Worm (Caenorhabditis elegans): ENCODE results near the gene mec-15.

Gene mec-15

DNA sequence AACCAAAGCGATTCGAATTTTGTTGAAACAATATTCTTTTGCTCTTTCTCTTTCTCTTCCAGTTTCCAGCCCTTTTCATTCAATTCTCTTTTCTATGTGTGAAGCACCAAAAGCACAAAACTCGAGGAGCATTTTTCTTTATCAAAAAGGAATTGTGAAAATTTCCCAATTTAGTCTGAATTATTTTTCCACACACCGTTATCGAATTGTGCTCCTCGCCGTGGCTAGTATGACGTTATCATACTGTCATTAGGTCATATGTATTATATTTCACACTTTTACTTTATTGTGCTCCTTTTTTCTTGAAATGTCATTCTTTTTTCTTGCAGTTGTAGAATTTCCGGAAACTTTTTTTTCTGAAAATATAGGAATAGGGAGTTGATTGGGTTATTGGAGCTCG, 17.9 kb downstream of the mec-15 start (continued):
- TF ChIP-seq lin-1 (GFP tag; IDR thresholded peaks at IDR 0.05), result no peak
- no peak for TF ChIP-seq ceh-28 (tag; optimal IDR thresholded peaks at IDR 0.05)
- no peak for TF ChIP-seq lin-29 (GFP tag; IDR thresholded peaks at IDR 0.05)
- TF ChIP-seq snpc-1.2 (GFP tag; IDR thresholded peaks at IDR 0.05), result no peak
- TF ChIP-seq ceh-44 (GFP tag; IDR thresholded peaks at IDR 0.05), result no peak
- TF ChIP-seq php-3 (GFP tag; IDR thresholded peaks at IDR 0.05), result 0 out of 2 replicates have a peak, but pooled peaks have one; percentile 31
- TF ChIP-seq hif-1 (tag; optimal IDR thresholded peaks at IDR 0.05), result no peak
- no peak for TF ChIP-seq set-16 (GFP tag; IDR thresholded peaks at IDR 0.05)
- TF ChIP-seq aha-1 (tag), result no peak
- TF ChIP-seq zfp-2 (tag; optimal IDR thresholded peaks at IDR 0.05), result no peak
- no peak for TF ChIP-seq lim-7 (GFP tag; IDR thresholded peaks at IDR 0.05)
- TF ChIP-seq nhr-77 (tag; optimal IDR thresholded peaks at IDR 0.05), result peak; percentile 59

DNA sequence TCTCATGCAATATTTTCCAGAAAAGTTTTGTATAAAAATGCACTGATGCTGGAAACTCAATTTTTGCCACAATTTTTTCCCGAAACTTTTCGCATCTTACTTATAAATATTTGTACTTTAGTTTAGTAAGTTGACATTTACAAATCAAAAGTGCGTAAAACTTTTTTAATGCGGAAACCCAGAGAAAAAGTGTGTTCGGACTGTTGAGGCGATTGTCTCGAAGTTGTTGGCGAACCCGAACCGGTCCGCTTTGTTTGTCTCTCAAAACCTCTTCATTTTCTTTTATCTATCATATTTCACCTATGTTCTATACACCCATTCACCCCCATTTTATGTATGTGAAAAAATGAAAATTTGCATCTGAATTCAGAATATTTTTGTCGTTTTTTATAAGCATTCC, 18.9 kb downstream of the mec-15 start:
- TF ChIP-seq unc-130 (GFP tag; optimal IDR thresholded peaks at IDR 0.05) (no peak), pqm-1 (tag; optimal IDR thresholded peaks at IDR 0.05) (no peak), daf-16 (GFP tag; optimal IDR thresholded peaks at IDR 0.05) (no peak), daf-16 (tag; optimal IDR thresholded peaks at IDR 0.05) (peak; percentile 26), nhr-28 (tag; optimal IDR thresholded peaks at IDR 0.05) (peak; percentile 21), lsy-2 (tag; optimal IDR thresholded peaks at IDR 0.05) (no peak)

- TF ChIP-seq egl-43 (GFP tag; IDR thresholded peaks at IDR 0.05) (no peak), hlh-30 (tag; optimal IDR thresholded peaks at IDR 0.05; ENCODE audit: insufficient read depth) (no peak), dmd-6 (GFP tag; IDR thresholded peaks at IDR 0.05) (no peak)
These were observed 21.3 kb downstream of the mec-15 start, which contains the start of gene ref-1 for ce11 chrII:10218171-10218570. Gene ref-1 (plus strand): TSS chrII:10218471.

DNA sequence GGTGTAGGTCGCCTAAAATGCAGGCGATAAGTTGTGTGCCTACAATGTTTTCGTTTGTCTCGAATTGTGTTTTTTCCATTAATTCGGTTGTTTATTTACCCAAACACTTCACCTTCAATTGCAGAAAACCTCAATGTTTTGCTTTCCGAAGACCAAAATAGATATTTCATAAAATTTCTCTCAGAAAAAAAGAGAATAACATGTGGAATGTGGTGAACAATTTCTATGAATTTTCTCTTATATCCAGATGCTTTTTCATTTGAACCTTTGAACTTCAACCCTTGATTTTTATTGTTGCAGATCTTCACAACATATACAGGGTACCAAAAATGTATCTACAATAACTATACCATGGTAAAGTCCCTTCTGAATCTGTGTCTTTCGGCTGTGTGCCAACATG, 33.1 kb downstream of the mec-15 start, which contains the start of gene T01E8.1:
Gene T01E8.1, plus strand, starts transcription at position 301 of the 400 bp plus-strand sequence.
- TF ChIP-seq nhr-25 (tag; optimal IDR thresholded peaks at IDR 0.05; ENCODE audit: borderline replicate concordance, insufficient read depth) (no peak), lin-29 (GFP tag; IDR thresholded peaks at IDR 0.05) (no peak), zfp-2 (tag; optimal IDR thresholded peaks at IDR 0.05) (no peak), madf-5 (GFP tag; IDR thresholded peaks at IDR 0.05) (no peak), ceh-62 (tag; optimal IDR thresholded peaks at IDR 0.05) (no peak)

DNA sequence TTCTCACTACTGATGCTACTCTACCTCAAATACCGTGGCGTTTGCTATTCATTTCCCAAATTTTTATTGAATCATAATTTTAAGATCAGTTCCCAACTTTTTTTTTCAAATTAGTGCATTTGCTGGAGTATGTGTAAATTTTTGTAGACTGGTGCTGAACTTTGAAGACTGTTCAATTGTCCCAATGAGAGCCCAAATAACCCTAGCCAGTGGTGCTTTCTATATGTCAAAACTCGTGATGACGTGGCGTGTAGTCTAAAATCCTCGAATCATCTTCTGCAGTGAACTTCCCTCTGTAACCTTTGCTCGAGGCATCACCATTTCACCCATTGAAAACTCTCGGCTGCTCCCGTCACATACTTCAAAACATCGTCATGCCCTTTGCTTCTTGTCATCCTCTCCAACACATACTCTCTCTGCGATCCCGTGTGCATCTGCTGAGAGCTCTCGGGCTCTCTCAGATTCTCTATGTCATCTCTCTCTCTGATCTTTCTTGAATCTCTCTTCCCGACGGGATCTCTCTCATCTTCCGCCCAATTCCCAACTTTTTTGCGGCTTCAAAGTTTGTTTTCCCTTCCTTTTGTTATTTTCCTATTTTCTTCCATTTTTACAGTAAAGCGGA, 35.0 kb downstream of the mec-15 start:
- peak in 1 of 2 experiments; percentile 94 for TF ChIP-seq unc-62 (GFP tag; optimal IDR thresholded peaks at IDR 0.05 in 1 of 2)
- TF ChIP-seq unc-62 (tag; optimal IDR thresholded peaks at IDR 0.05), result no peak
- no peak for TF ChIP-seq aha-1 (tag)
- peak; percentile 19 for TF ChIP-seq hlh-30 (tag; optimal IDR thresholded peaks at IDR 0.05; ENCODE audit: insufficient read depth)
- peak; percentile 60 for TF ChIP-seq nhr-11 (tag; optimal IDR thresholded peaks at IDR 0.05)
- no peak for TF ChIP-seq nhr-10 (tag; optimal IDR thresholded peaks at IDR 0.05)
- no peak for TF ChIP-seq ceh-28 (tag; optimal IDR thresholded peaks at IDR 0.05)
- no peak for TF ChIP-seq hmg-1.1 (GFP tag; IDR thresholded peaks at IDR 0.05)
- TF ChIP-seq hlh-11 (tag; optimal IDR thresholded peaks at IDR 0.05), result peak; percentile 34

DNA sequence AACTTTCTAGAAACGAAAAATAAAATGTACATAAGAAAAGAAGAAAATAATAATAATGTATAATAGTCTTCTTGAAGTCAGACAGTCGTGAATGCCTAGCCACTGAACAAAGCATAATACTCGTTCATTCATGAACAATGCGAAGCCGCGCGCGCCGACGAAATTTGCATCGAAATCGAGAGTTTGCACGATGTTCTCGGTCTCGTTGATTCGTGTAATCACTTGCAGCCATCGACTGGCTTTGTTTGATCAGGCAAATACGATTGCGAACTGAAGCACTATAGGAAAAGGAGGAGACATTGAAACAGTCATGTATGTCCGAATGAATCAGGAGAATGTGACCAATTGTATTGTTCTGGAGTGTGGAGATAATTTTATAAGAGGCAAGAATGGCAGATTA, 35.7 kb downstream of the mec-15 start:
- no peak for TF ChIP-seq lin-1 (GFP tag; IDR thresholded peaks at IDR 0.05)
- TF ChIP-seq ces-1 (GFP tag; optimal IDR thresholded peaks at IDR 0.05), result no peak
- no peak for TF ChIP-seq dpl-1 (GFP tag; optimal IDR thresholded peaks at IDR 0.05)
- no peak for TF ChIP-seq ceh-20 (GFP tag; IDR thresholded peaks at IDR 0.05)
- no peak for TF ChIP-seq nhr-237 (tag; optimal IDR thresholded peaks at IDR 0.05)
- TF ChIP-seq F44E2.7 (GFP tag; IDR thresholded peaks at IDR 0.05), result no peak
- TF ChIP-seq daf-12 (tag; optimal IDR thresholded peaks at IDR 0.05), result no peak
- no peak for TF ChIP-seq mep-1 (tag; optimal IDR thresholded peaks at IDR 0.05)
- no peak for TF ChIP-seq dmd-9 (GFP tag; IDR thresholded peaks at IDR 0.05)
- no peak for TF ChIP-seq nhr-76 (tag; optimal IDR thresholded peaks at IDR 0.05)
- no peak for TF ChIP-seq ceh-82 (tag; optimal IDR thresholded peaks at IDR 0.05)
- TF ChIP-seq mes-2 (tag; optimal IDR thresholded peaks at IDR 0.05; ENCODE audit: poor library complexity, severe bottlenecking), result no peak
- no peak for TF ChIP-seq dmd-6 (GFP tag; IDR thresholded peaks at IDR 0.05)
- TF ChIP-seq lin-15B (tag; optimal IDR thresholded peaks at IDR 0.05), result no peak
- no peak for TF ChIP-seq ceh-62 (tag; optimal IDR thresholded peaks at IDR 0.05)
- no peak for TF ChIP-seq ztf-7 (tag; optimal IDR thresholded peaks at IDR 0.05)

All from whole organism, L4 larva.